Worm (Caenorhabditis elegans): ENCODE results near the gene clec-20.

The clec-20 gene

ce11 chrII:1621180-1621579 is 26.1 kb upstream of the clec-20 start, which contains the start of gene fbxa-158:
Gene fbxa-158, minus strand, starts transcription at chrII:1621280.
- TF ChIP-seq R02D3.7 (tag; optimal IDR thresholded peaks at IDR 0.05) (no peak), daf-12 (tag; optimal IDR thresholded peaks at IDR 0.05) (no peak), dmd-9 (GFP tag; IDR thresholded peaks at IDR 0.05) (no peak), rbr-2 (tag; optimal IDR thresholded peaks at IDR 0.05) (no peak), mdl-1 (tag; optimal IDR thresholded peaks at IDR 0.05) (no peak), hlh-11 (tag; optimal IDR thresholded peaks at IDR 0.05) (no peak), mxl-2 (GFP tag; conservative IDR thresholded peaks at IDR 0.05) (no peak), ceh-32 (tag; optimal IDR thresholded peaks at IDR 0.05; ENCODE audit: poor library complexity) (no peak), nhr-48 (tag; optimal IDR thresholded peaks at IDR 0.05) (no peak), ces-1 (GFP tag; optimal IDR thresholded peaks at IDR 0.05) (no peak), daf-16 (GFP tag; optimal IDR thresholded peaks at IDR 0.05) (no peak), daf-16 (tag; optimal IDR thresholded peaks at IDR 0.05) (no peak), hif-1 (tag; optimal IDR thresholded peaks at IDR 0.05) (no peak), saeg-2 (GFP tag; IDR thresholded peaks at IDR 0.05) (no peak), madf-5 (GFP tag; IDR thresholded peaks at IDR 0.05) (no peak), nhr-10 (tag; optimal IDR thresholded peaks at IDR 0.05) (no peak), ztf-7 (tag; optimal IDR thresholded peaks at IDR 0.05) (no peak), nhr-6 (tag; optimal IDR thresholded peaks at IDR 0.05) (no peak), ctbp-1 (GFP tag; IDR thresholded peaks at IDR 0.05) (no peak)

ce11 chrII:1618948-1619347 is 23.9 kb upstream of the clec-20 start, which contains the start of gene fbxa-166:
Gene fbxa-166, minus strand, starts transcription at chrII:1619048.
- TF ChIP-seq aha-1 (tag) (peak; percentile 45), daf-12 (tag; optimal IDR thresholded peaks at IDR 0.05) (no peak)

- no peak for TF ChIP-seq mxl-3 (GFP tag; optimal IDR thresholded peaks at IDR 0.05)
- peak in 1 of 2 experiments; percentile 36 for TF ChIP-seq unc-62 (GFP tag; optimal IDR thresholded peaks at IDR 0.05 in 1 of 2)
- no peak for TF ChIP-seq unc-62 (tag; optimal IDR thresholded peaks at IDR 0.05)
- TF ChIP-seq mxl-2 (GFP tag; conservative IDR thresholded peaks at IDR 0.05) = no peak
- TF ChIP-seq daf-12 (tag; optimal IDR thresholded peaks at IDR 0.05) = no peak
Observed at ce11 chrII:1616382-1616781, 21.3 kb upstream of the clec-20 start, which contains the start of gene fbxa-165. Gene fbxa-165, minus strand, starts transcription at chrII:1616482.

- TF ChIP-seq snpc-1.2 (GFP tag; IDR thresholded peaks at IDR 0.05) (no peak), daf-16 (GFP tag; optimal IDR thresholded peaks at IDR 0.05) (no peak), daf-16 (tag; optimal IDR thresholded peaks at IDR 0.05) (peak; percentile 73), Y48G9A.11 (GFP tag; IDR thresholded peaks at IDR 0.05) (no peak), nhr-28 (tag; optimal IDR thresholded peaks at IDR 0.05) (peak; percentile 13), Y75B8A.6 (GFP tag; IDR thresholded peaks at IDR 0.05) (no peak)
Observed at ce11 chrII:1613972-1614371, 18.9 kb upstream of the clec-20 start, which contains the start of gene fbxa-164. Gene fbxa-164, minus strand, starts transcription at chrII:1614072.

- TF ChIP-seq nhr-28 (tag; optimal IDR thresholded peaks at IDR 0.05) (peak; percentile 13), nhr-42 (GFP tag; IDR thresholded peaks at IDR 0.05) (no peak), unc-62 (GFP tag; optimal IDR thresholded peaks at IDR 0.05 in 1 of 2) (peak in 1 of 2 experiments; percentile 28), unc-62 (tag; optimal IDR thresholded peaks at IDR 0.05) (no peak), pqm-1 (tag; optimal IDR thresholded peaks at IDR 0.05) (peak; percentile 41), ceh-44 (GFP tag; IDR thresholded peaks at IDR 0.05) (no peak), snpc-1.2 (GFP tag; IDR thresholded peaks at IDR 0.05) (no peak), daf-16 (GFP tag; optimal IDR thresholded peaks at IDR 0.05) (no peak), daf-16 (tag; optimal IDR thresholded peaks at IDR 0.05) (peak; percentile 19)
Observed at ce11 chrII:1610630-1611029, 15.6 kb upstream of the clec-20 start, which contains the start of gene fbxa-163. Gene fbxa-163, minus strand, starts transcription at chrII:1610730.

ce11 chrII:1608915-1609314 is 13.9 kb upstream of the clec-20 start:
- TF ChIP-seq set-16 (GFP tag; IDR thresholded peaks at IDR 0.05) = no peak
- TF ChIP-seq dmd-9 (GFP tag; IDR thresholded peaks at IDR 0.05) = no peak
- TF ChIP-seq madf-5 (GFP tag; IDR thresholded peaks at IDR 0.05) = no peak
- TF ChIP-seq nhr-41 (GFP tag; IDR thresholded peaks at IDR 0.05) = no peak
- no peak for TF ChIP-seq lir-3 (tag; optimal IDR thresholded peaks at IDR 0.05)
- no peak for TF ChIP-seq F37D6.2 (tag; optimal IDR thresholded peaks at IDR 0.05)
- TF ChIP-seq mxl-3 (GFP tag; optimal IDR thresholded peaks at IDR 0.05) = peak; percentile 31
- TF ChIP-seq lsy-2 (tag; optimal IDR thresholded peaks at IDR 0.05) = no peak
- TF ChIP-seq dmd-6 (GFP tag; IDR thresholded peaks at IDR 0.05) = no peak; the same call in 1 of the 2 replicates
- TF ChIP-seq tag-97 (GFP tag; IDR thresholded peaks at IDR 0.05) = no peak
- no peak for TF ChIP-seq rbr-2 (tag; optimal IDR thresholded peaks at IDR 0.05)
- no peak for TF ChIP-seq tra-1 (GFP tag; IDR thresholded peaks at IDR 0.05)
- no peak for TF ChIP-seq jun-1 (tag; optimal IDR thresholded peaks at IDR 0.05)
- peak; percentile 59 for TF ChIP-seq nhr-28 (tag; optimal IDR thresholded peaks at IDR 0.05)
- peak; percentile 82 for TF ChIP-seq pqm-1 (tag; optimal IDR thresholded peaks at IDR 0.05)
- TF ChIP-seq nhr-77 (tag; optimal IDR thresholded peaks at IDR 0.05) = peak; percentile 49
- no peak for TF ChIP-seq ceh-20 (GFP tag; IDR thresholded peaks at IDR 0.05)
- peak; percentile 56 for TF ChIP-seq hlh-11 (tag; optimal IDR thresholded peaks at IDR 0.05)

Data from whole organism, L4 larva.